Worm (Caenorhabditis elegans) whole organism, midembryonic: ENCODE data around the gene cyp-34A8.

ENCODE experiments used
- flt-1 ChIP-seq: fragments of 200-800 bp; sonication (Bioruptor generic); IDR thresholded peaks from 2 replicates; pipeline ENCODE4 v1.3.6; 2022; ENCODE audit warnings: missing genetic modification characterization, missing compliant biosample characterization
- klf-2 ChIP-seq: fragments of 200-800 bp; sonication (Bioruptor generic); conservative IDR thresholded peaks from 2 replicates; pipeline ENCODE4 v1.3.6; 2022; ENCODE audit warnings: missing genetic modification reagents, missing genetic modification characterization, missing compliant biosample characterization
- ref-1 ChIP-seq: fragments of 200-800 bp; sonication (Bioruptor generic); conservative IDR thresholded peaks from 2 replicates; pipeline ENCODE4 v1.3.6; 2022; ENCODE audit warnings: missing genetic modification reagents, missing genetic modification characterization, missing compliant biosample characterization
- tab-1 ChIP-seq: fragments of 200-800 bp; sonication (Bioruptor generic); IDR thresholded peaks from 2 replicates; pipeline ENCODE4 v1.3.6; 2022; ENCODE audit warnings: missing genetic modification characterization, missing compliant biosample characterization
- ztf-29 ChIP-seq: fragments of 200-800 bp; sonication (Bioruptor generic); IDR thresholded peaks from 2 replicates; pipeline ENCODE4 v1.3.6; 2022; ENCODE audit warnings: missing genetic modification reagents, missing genetic modification characterization, missing compliant biosample characterization

ce11 chrV:3961235-3961634 lies 6.4 kb downstream of the cyp-34A8 start, which contains the start of gene cyp-34A6:
- TF ChIP-seq ztf-29 (no peak), klf-2 (GFP tag; lab: Robert Waterston, UW) (no peak), flt-1 (no peak), ref-1 (GFP tag; lab: Robert Waterston, UW) (no peak), tab-1 (GFP tag; lab: Robert Waterston, UW) (no peak)
